In genomic region chrV:20415415-20415814, ce11 we compare ENCODE assay signal across 2 worm cellular contexts.
TF ChIP-seq lines count a peak whose summit lies in the region.

No protein-coding gene starts in this region.

TF ChIP-seq in whole organism, L1 larva, 84 proteins besides CTCF, POLR2A, EP300 and RAD21 (continued from another document):
- TF ChIP-seq snu-23 (GFP tag; optimal IDR thresholded peaks at IDR 0.05; lab: Kevin White, UChicago), result peak; percentile 54

TF ChIP-seq in whole organism, L2 larva, 48 proteins besides CTCF, POLR2A, EP300 and RAD21 (continued from another document):
- TF ChIP-seq sem-4 (tag; optimal IDR thresholded peaks at IDR 0.05; lab: Kevin White, UChicago) (no peak), F13H6.1 (tag; optimal IDR thresholded peaks at IDR 0.05; lab: Kevin White, UChicago) (no peak), nhr-77 (tag; optimal IDR thresholded peaks at IDR 0.05; lab: Kevin White, UChicago) (no peak), gmeb-1 (tag; optimal IDR thresholded peaks at IDR 0.05; lab: Kevin White, UChicago) (no peak), lin-39 (tag; optimal IDR thresholded peaks at IDR 0.05; lab: Kevin White, UChicago) (no peak), sma-9 (GFP tag; optimal IDR thresholded peaks at IDR 0.05; lab: Kevin White, UChicago) (peak; percentile 17), sma-9 (tag; optimal IDR thresholded peaks at IDR 0.05; lab: Kevin White, UChicago) (no peak), nhr-11 (tag; optimal IDR thresholded peaks at IDR 0.05; lab: Kevin White, UChicago) (no peak), lsy-2 (tag; optimal IDR thresholded peaks at IDR 0.05; lab: Kevin White, UChicago) (no peak), egl-27 (tag; optimal IDR thresholded peaks at IDR 0.05; lab: Kevin White, UChicago) (no peak), nhr-10 (tag; optimal IDR thresholded peaks at IDR 0.05; lab: Kevin White, UChicago) (no peak), sma-3 (GFP tag; optimal IDR thresholded peaks at IDR 0.05; lab: Kevin White, UChicago) (peak; percentile 16), nhr-23 (tag; optimal IDR thresholded peaks at IDR 0.05; lab: Kevin White, UChicago) (no peak), elt-3 (tag; optimal IDR thresholded peaks at IDR 0.05; lab: Kevin White, UChicago) (no peak), C34F6.9 (tag; optimal IDR thresholded peaks at IDR 0.05; lab: Kevin White, UChicago) (no peak), dmd-4 (tag; optimal IDR thresholded peaks at IDR 0.05; lab: Kevin White, UChicago) (no peak), ceh-16 (tag; optimal IDR thresholded peaks at IDR 0.05; lab: Kevin White, UChicago) (no peak), nhr-129 (tag; optimal IDR thresholded peaks at IDR 0.05; lab: Kevin White, UChicago) (peak; percentile 58), mab-5 (tag; optimal IDR thresholded peaks at IDR 0.05; lab: Kevin White, UChicago) (no peak), crh-2 (tag; optimal IDR thresholded peaks at IDR 0.05; lab: Kevin White, UChicago) (no peak), fos-1 (tag; optimal IDR thresholded peaks at IDR 0.05; lab: Kevin White, UChicago) (peak; percentile 90), zag-1 (tag; optimal IDR thresholded peaks at IDR 0.05; lab: Kevin White, UChicago) (no peak), mdl-1 (tag; optimal IDR thresholded peaks at IDR 0.05; lab: Kevin White, UChicago) (no peak), skn-1 (tag; optimal IDR thresholded peaks at IDR 0.05; lab: Kevin White, UChicago) (no peak), snpc-4 (tag; optimal IDR thresholded peaks at IDR 0.05; lab: Kevin White, UChicago) (no peak), mbf-1 (tag; optimal IDR thresholded peaks at IDR 0.05; lab: Kevin White, UChicago) (no peak), ceh-82 (tag; optimal IDR thresholded peaks at IDR 0.05; lab: Kevin White, UChicago) (no peak)
TF ChIP-seq in whole organism, L2 larva: peak in this region for 6.
